Worm (Caenorhabditis elegans) whole organism, L2 larva: Measurements from ENCODE around the gene C18D11.7.

ENCODE experiments used
- Y55F3AM.14 ChIP-seq: fragments of 200-800 bp; sonication (Bioruptor generic); optimal IDR thresholded peaks from 2 replicates; lab custom pipeline; 2018; ENCODE audit warnings: mild to moderate bottlenecking, missing genetic modification characterization, missing compliant biosample characterization
- dmd-4 ChIP-seq: sonication (generic microtip); optimal IDR thresholded peaks from 2 replicates; lab custom pipeline; 2017; ENCODE audit warnings: missing biosample characterization, missing genetic modification characterization
- elt-1 ChIP-seq: fragments of 150-350 bp; optimal IDR thresholded peaks from 2 replicates; lab custom pipeline; 2014; ENCODE audit warnings: missing biosample characterization, missing genetic modification characterization
- lsy-2 ChIP-seq, 2 experiments: fragments of 150-350 bp in 1 of 2; sonication (generic microtip) in 1 of 2; optimal IDR thresholded peaks; 2 replicates each; lab custom pipeline; 2014 to 2017; ENCODE audit warnings: missing biosample characterization in 2 of 2, missing genetic modification characterization in 2 of 2
- snpc-4 ChIP-seq: fragments of 150-350 bp; optimal IDR thresholded peaks from 2 replicates; lab custom pipeline; 2014; ENCODE audit warnings: missing biosample characterization, missing genetic modification characterization
- zag-1 ChIP-seq: fragments of 150-350 bp; optimal IDR thresholded peaks from 2 replicates; lab custom pipeline; 2014; ENCODE audit warnings: missing biosample characterization, missing genetic modification characterization

- no peak for TF ChIP-seq Y55F3AM.14 (GFP tag; lab: Kevin White, UChicago)
- TF ChIP-seq zag-1 (tag; lab: Kevin White, UChicago) = no peak
- no peak for TF ChIP-seq lsy-2 (tag; optimal IDR thresholded peaks at IDR 0.05; lab: Kevin White, UChicago)
- TF ChIP-seq elt-1 = no peak
- no peak for TF ChIP-seq snpc-4
- TF ChIP-seq dmd-4 (tag; lab: Kevin White, UChicago) = no peak
Measured at ce11 chrIII:11807418-11807817, 823 bp upstream of the C18D11.7 start, which contains the start of gene C18D11.10.
